Fruit fly (Drosophila melanogaster) whole organism, embryonic: ENCODE measurements around the gene CG13837.

ENCODE experiments used
- ATbp ChIP-seq: fragments of 200-800 bp; sonication (Bioruptor generic); optimal IDR thresholded peaks from 2 replicates; lab custom pipeline; 2017; ENCODE audit warnings: missing biosample characterization, mild to moderate bottlenecking, missing genetic modification characterization, missing genetic modification reagents
- Abd-B ChIP-seq: fragments of 200-800 bp; sonication (Bioruptor generic); optimal IDR thresholded peaks from 2 replicates; lab custom pipeline; 2018; ENCODE audit warnings: missing biosample characterization, mild to moderate bottlenecking, missing genetic modification characterization, moderate library complexity
- CG10209 ChIP-seq: fragments of 200-800 bp; sonication (Bioruptor generic); optimal IDR thresholded peaks from 3 replicates; lab custom pipeline; 2017; ENCODE audit warnings: missing biosample characterization, mild to moderate bottlenecking, missing genetic modification characterization, missing genetic modification reagents
- CG11504 ChIP-seq: fragments of 200-800 bp; sonication (Bioruptor generic); optimal IDR thresholded peaks from 3 replicates; lab custom pipeline; 2019; ENCODE audit warnings: missing biosample characterization, mild to moderate bottlenecking, missing genetic modification characterization, moderate library complexity
- CG13296 ChIP-seq: fragments of 200-800 bp; sonication (Bioruptor generic); optimal IDR thresholded peaks from 3 replicates; lab custom pipeline; 2018; ENCODE audit warnings: missing biosample characterization, mild to moderate bottlenecking, missing genetic modification characterization
- CG14710 ChIP-seq: fragments of 200-800 bp; sonication (Bioruptor generic); optimal IDR thresholded peaks from 3 replicates; lab custom pipeline; 2019; ENCODE audit warnings: missing biosample characterization, mild to moderate bottlenecking, missing genetic modification characterization, moderate library complexity
- CG17568 ChIP-seq: fragments of 200-800 bp; sonication (Bioruptor generic); optimal IDR thresholded peaks from 2 replicates; lab custom pipeline; 2018; ENCODE audit warnings: missing biosample characterization, mild to moderate bottlenecking, missing genetic modification characterization, moderate library complexity
- CG2678 ChIP-seq: fragments of 200-800 bp; sonication (Bioruptor generic); optimal IDR thresholded peaks from 3 replicates; lab custom pipeline; 2019; ENCODE audit warnings: missing biosample characterization, mild to moderate bottlenecking, missing genetic modification characterization, moderate library complexity
- CG3838 ChIP-seq: fragments of 200-800 bp; sonication (Bioruptor generic); optimal IDR thresholded peaks from 3 replicates; lab custom pipeline; 2016; ENCODE audit warnings: missing biosample characterization, missing genetic modification characterization
- CG4424 ChIP-seq: fragments of 200-800 bp; sonication (Bioruptor generic); optimal IDR thresholded peaks from 3 replicates; lab custom pipeline; 2016; ENCODE audit warnings: missing biosample characterization, missing genetic modification characterization
- CG7786 ChIP-seq: fragments of 200-800 bp; sonication (Bioruptor generic); optimal IDR thresholded peaks from 2 replicates; lab custom pipeline; 2016; ENCODE audit warnings: missing biosample characterization, missing genetic modification characterization
- CG8388 ChIP-seq: fragments of 200-800 bp; sonication (Bioruptor generic); optimal IDR thresholded peaks from 2 replicates; lab custom pipeline; 2019; ENCODE audit warnings: missing biosample characterization, mild to moderate bottlenecking, missing genetic modification characterization, moderate library complexity
- CG8924 ChIP-seq: fragments of 200-800 bp; optimal IDR thresholded peaks from 3 replicates; lab custom pipeline; 2019; ENCODE audit warnings: missing biosample characterization, mild to moderate bottlenecking, missing genetic modification characterization, moderate library complexity
- CG9727 ChIP-seq: fragments of 200-800 bp; sonication (Bioruptor generic); optimal IDR thresholded peaks from 3 replicates; lab custom pipeline; 2017; ENCODE audit warnings: missing biosample characterization, mild to moderate bottlenecking, missing genetic modification characterization
- CG9876 ChIP-seq: fragments of 200-800 bp; sonication (Bioruptor generic); optimal IDR thresholded peaks from 2 replicates; lab custom pipeline; 2016; ENCODE audit warnings: missing biosample characterization, missing genetic modification characterization
- CoRest ChIP-seq: fragments of 200-800 bp; sonication (Bioruptor generic); optimal IDR thresholded peaks from 3 replicates; lab custom pipeline; 2018; ENCODE audit warnings: missing biosample characterization, mild to moderate bottlenecking, missing genetic modification characterization, moderate library complexity
- Deaf1 ChIP-seq: fragments of 200-800 bp; optimal IDR thresholded peaks from 3 replicates; lab custom pipeline; 2019; ENCODE audit warnings: missing biosample characterization, mild to moderate bottlenecking, missing genetic modification characterization, moderate library complexity
- Dek ChIP-seq: fragments of 200-800 bp; sonication (Bioruptor generic); optimal IDR thresholded peaks from 3 replicates; lab custom pipeline; 2019; ENCODE audit warnings: missing biosample characterization, mild to moderate bottlenecking, missing genetic modification characterization, moderate library complexity
- E2f1 ChIP-seq: fragments of 200-800 bp; sonication (Bioruptor generic); IDR thresholded peaks from 2 replicates; pipeline ENCODE4 v1.3.6; 2022; ENCODE audit warnings: missing biosample characterization, missing genetic modification characterization
- Ets65A ChIP-seq: fragments of 200-800 bp; sonication (Bioruptor generic); peaks from one replicate; lab custom pipeline; 2016; ENCODE audit warnings: missing biosample characterization, missing genetic modification characterization
- HHEX ChIP-seq: fragments of 200-800 bp; sonication (Bioruptor generic); optimal IDR thresholded peaks from 3 replicates; lab custom pipeline; 2017; ENCODE audit warnings: missing biosample characterization, mild to moderate bottlenecking, missing genetic modification characterization, missing genetic modification reagents
- Hmr ChIP-seq: fragments of 200-800 bp; sonication (Bioruptor generic); optimal IDR thresholded peaks from 3 replicates; lab custom pipeline; 2017; ENCODE audit warnings: mild to moderate bottlenecking, missing biosample characterization, missing genetic modification reagents, missing genetic modification characterization
- Oli ChIP-seq: fragments of 200-800 bp; sonication (Bioruptor generic); optimal IDR thresholded peaks from 2 replicates; lab custom pipeline; 2018; ENCODE audit warnings: missing biosample characterization, mild to moderate bottlenecking, missing genetic modification characterization, moderate library complexity
- Sox102F ChIP-seq: fragments of 200-800 bp; sonication (Bioruptor generic); optimal IDR thresholded peaks from 2 replicates; lab custom pipeline; 2018; ENCODE audit warnings: missing biosample characterization, mild to moderate bottlenecking, missing genetic modification characterization, moderate library complexity
- Ssrp ChIP-seq: fragments of 200-800 bp; sonication (Bioruptor generic); optimal IDR thresholded peaks from 2 replicates; lab custom pipeline; 2018; ENCODE audit warnings: missing biosample characterization, mild to moderate bottlenecking, missing genetic modification characterization, moderate library complexity
- ab ChIP-seq: fragments of 200-800 bp; sonication (Bioruptor generic); optimal IDR thresholded peaks from 2 replicates; lab custom pipeline; 2016; ENCODE audit warnings: missing biosample characterization, missing genetic modification characterization
- bab2 ChIP-seq: fragments of 200-800 bp; sonication (Bioruptor generic); optimal IDR thresholded peaks from 2 replicates; lab custom pipeline; 2016; ENCODE audit warnings: missing biosample characterization, missing genetic modification characterization
- br ChIP-seq: fragments of >200 bp; optimal IDR thresholded peaks from 2 replicates; lab custom pipeline; 2017
- cwo ChIP-seq: fragments of 200-800 bp; sonication (Bioruptor generic); optimal IDR thresholded peaks from 3 replicates; lab custom pipeline; 2017; ENCODE audit warnings: missing biosample characterization, missing genetic modification characterization, mild to moderate bottlenecking, moderate library complexity, missing genetic modification reagents
- dati ChIP-seq: fragments of 200-800 bp; sonication (Bioruptor generic); IDR thresholded peaks from 2 replicates; pipeline ENCODE4 v1.3.6; 2022; ENCODE audit warnings: missing biosample characterization, missing genetic modification characterization
- dpn ChIP-seq, 2 experiments: fragments of 200-800 bp; sonication (Bioruptor generic); optimal IDR thresholded peaks; 3 replicates each; lab custom pipeline; 2016; ENCODE audit warnings: missing biosample characterization in 2 of 2, missing genetic modification characterization in 2 of 2
- dysf ChIP-seq: fragments of 200-800 bp; sonication (Bioruptor generic); IDR thresholded peaks from 3 replicates; pipeline ENCODE4 v1.3.6; 2022; ENCODE audit warnings: missing biosample characterization, missing genetic modification characterization
- esg ChIP-seq: fragments of 200-800 bp; sonication (Bioruptor generic); conservative IDR thresholded peaks from 2 replicates; pipeline ENCODE4 v1.3.6; 2022; ENCODE audit warnings: missing biosample characterization, missing genetic modification characterization
- ewg ChIP-seq: fragments of 200-800 bp; sonication (Bioruptor generic); optimal IDR thresholded peaks from 3 replicates; lab custom pipeline; 2017; ENCODE audit warnings: mild to moderate bottlenecking, missing biosample characterization, missing genetic modification reagents, missing genetic modification characterization
- gce ChIP-seq: fragments of 200-800 bp; sonication (Bioruptor generic); IDR thresholded peaks from 3 replicates; pipeline ENCODE4 v1.3.6; 2022; ENCODE audit warnings: missing biosample characterization, missing genetic modification characterization
- hkb ChIP-seq, 2 experiments: fragments of 200-800 bp in 1 of 2; fragments of >200 bp in 1 of 2; sonication (Bioruptor generic) in 1 of 2; IDR thresholded peaks in 1 of 2; optimal IDR thresholded peaks in 1 of 2; 2 replicates each; pipeline versions ENCODE4 v1.3.6 to Lab custom; 2017 to 2022; ENCODE audit warnings: missing biosample characterization in 1 of 2, missing genetic modification characterization in 1 of 2
- ind ChIP-seq: fragments of 200-800 bp; sonication (Bioruptor generic); optimal IDR thresholded peaks from 3 replicates; lab custom pipeline; 2016; ENCODE audit warnings: missing biosample characterization, missing genetic modification characterization
- lmd ChIP-seq: fragments of 200-800 bp; sonication (Bioruptor generic); IDR thresholded peaks from 2 replicates; pipeline ENCODE4 v1.3.6; 2022; ENCODE audit warnings: missing biosample characterization, missing genetic modification characterization
- onecut ChIP-seq: fragments of 200-800 bp; sonication (Bioruptor generic); IDR thresholded peaks from 2 replicates; pipeline ENCODE4 v1.3.6; 2022; ENCODE audit warnings: missing biosample characterization, missing genetic modification characterization
- pan ChIP-seq, 4 experiments: fragments of >200 bp in 3 of 4; fragments of 200-800 bp in 1 of 4; sonication (Bioruptor generic) in 1 of 4; optimal IDR thresholded peaks in 3 of 4; IDR thresholded peaks in 1 of 4; 2 replicates each; pipeline versions ENCODE4 v1.3.6 to Lab custom; 2017 to 2022; ENCODE audit warnings: missing biosample characterization in 2 of 4, missing genetic modification characterization in 2 of 4, mixed read lengths in 1 of 4
- sim ChIP-seq: fragments of 200-800 bp; sonication (Bioruptor generic); IDR thresholded peaks from 2 replicates; pipeline ENCODE4 v1.3.6; 2022; ENCODE audit warnings: missing biosample characterization, missing genetic modification characterization
- slbo ChIP-seq: fragments of 200-800 bp; sonication (Bioruptor generic); IDR thresholded peaks from 2 replicates; pipeline ENCODE4 v1.3.6; 2022; ENCODE audit warnings: missing biosample characterization, missing genetic modification characterization
- tap ChIP-seq: fragments of 200-800 bp; optimal IDR thresholded peaks from 3 replicates; lab custom pipeline; 2019; ENCODE audit warnings: missing biosample characterization, mild to moderate bottlenecking, missing genetic modification characterization, moderate library complexity
- tgo ChIP-seq: fragments of 200-800 bp; sonication (Bioruptor generic); IDR thresholded peaks from 3 replicates; pipeline ENCODE4 v1.3.6; 2022; ENCODE audit warnings: missing biosample characterization, missing genetic modification characterization
- trh ChIP-seq: fragments of 200-800 bp; sonication (Bioruptor generic); optimal IDR thresholded peaks from 2 replicates; lab custom pipeline; 2016; ENCODE audit warnings: missing biosample characterization, missing genetic modification characterization
- unc-4 ChIP-seq: fragments of 200-800 bp; sonication (Bioruptor generic); IDR thresholded peaks from 2 replicates; pipeline ENCODE4 v1.3.6; 2022; ENCODE audit warnings: missing biosample characterization, missing genetic modification characterization; ENCODE audit not compliant: partially characterized antibody
- wor ChIP-seq: fragments of 200-800 bp; sonication (Bioruptor generic); IDR thresholded peaks from 2 replicates; pipeline ENCODE4 v1.3.6; 2022; ENCODE audit warnings: missing biosample characterization, missing genetic modification characterization
- zf30C ChIP-seq: fragments of 200-800 bp; sonication (Bioruptor generic); optimal IDR thresholded peaks from 3 replicates; lab custom pipeline; 2018; ENCODE audit warnings: missing biosample characterization, mild to moderate bottlenecking, missing genetic modification characterization

The CG13837 gene

dm6 chr3R:23067209-23067826 lies 23.5 kb downstream of the CG13837 start, which contains the start of gene CG17111 (continued):
- TF ChIP-seq CG14710 (no peak), CG11504 (tag; lab: Kevin White, UChicago) (peak; percentile 78), unc-4 (no peak), dati (GFP tag; lab: Robert Waterston, UW) (no peak), pan (optimal IDR thresholded peaks at IDR 0.05; lab: Kevin White, UChicago) (no peak), pan (GFP tag; optimal IDR thresholded peaks at IDR 0.05 in 1 of 2, IDR thresholded peaks at IDR 0.05 in 1 of 2) (peak in 1 of 2 experiments; percentile 30), wor (GFP tag; lab: Robert Waterston, UW) (0 out of 2 replicates have a peak, but pooled peaks have one; percentile 13), bab2 (GFP tag; lab: Kevin White, UChicago) (peak; percentile 5), ab (no peak), Deaf1 (peak; percentile 8), Ssrp (tag; lab: Kevin White, UChicago) (no peak), dpn (GFP tag; optimal IDR thresholded peaks at IDR 0.05; lab: Kevin White, UChicago) (peak in 1 of 2 experiments; percentile 53), Abd-B (GFP tag; lab: Kevin White, UChicago) (peak; percentile 22), Sox102F (GFP tag; lab: Kevin White, UChicago) (peak; percentile 55), CG13296 (GFP tag; lab: Kevin White, UChicago) (no peak), lmd (GFP tag; lab: Robert Waterston, UW) (peak; percentile 66), trh (GFP tag; lab: Kevin White, UChicago) (no peak), ATbp (peak; percentile 33), CG8388 (GFP tag; lab: Kevin White, UChicago) (peak; percentile 42), CG9727 (GFP tag; lab: Kevin White, UChicago) (peak; percentile 44), E2f1 (GFP tag; lab: Robert Waterston, UW) (no peak), CG4424 (GFP tag; lab: Kevin White, UChicago) (peak; percentile 26), dysf (GFP tag; lab: Robert Waterston, UW) (peak; percentile 36; the same call in 2 of the 3 replicates), CG7786 (GFP tag; lab: Kevin White, UChicago) (no peak), onecut (GFP tag; lab: Robert Waterston, UW) (0 out of 2 replicates have a peak, but pooled peaks have one; percentile 5), CG2678 (tag; lab: Kevin White, UChicago) (peak; percentile 70), CG17568 (GFP tag; lab: Kevin White, UChicago) (no peak), ind (peak; percentile 47), CG8924 (tag; lab: Kevin White, UChicago) (peak; percentile 43), sim (no peak), Hmr (GFP tag; lab: Kevin White, UChicago) (peak; percentile 37), br (lab: Kevin White, UChicago) (no peak), CG10209 (GFP tag; lab: Kevin White, UChicago) (peak; percentile 36), Dek (tag; lab: Kevin White, UChicago) (peak; percentile 4), tgo (GFP tag; lab: Robert Waterston, UW) (peak; percentile 17; the same call in 1 of the 3 replicates), cwo (GFP tag; lab: Kevin White, UChicago) (peak; percentile 24), HHEX (peak; percentile 46), CG9876 (no peak), CoRest (tag; lab: Kevin White, UChicago) (peak; percentile 63), ewg (peak; percentile 9), Oli (peak; percentile 62), gce (GFP tag; lab: Robert Waterston, UW) (no peak), tap (tag; lab: Kevin White, UChicago) (peak; percentile 4), slbo (GFP tag; lab: Robert Waterston, UW) (0 out of 2 replicates have a peak, but pooled peaks have one; percentile 11), Ets65A (GFP tag; lab: Kevin White, UChicago) (peak; percentile 68), esg (GFP tag; lab: Robert Waterston, UW) (peak; percentile 24; the same call in 1 of the 2 replicates), hkb (optimal IDR thresholded peaks at IDR 0.05; lab: Kevin White, UChicago) (no peak), hkb (GFP tag; IDR thresholded peaks at IDR 0.05; lab: Robert Waterston, UW) (peak; percentile 38; the same call in 1 of the 2 replicates), zf30C (GFP tag; lab: Kevin White, UChicago) (no peak), CG3838 (GFP tag; lab: Kevin White, UChicago) (no peak)
